Fruit fly (Drosophila melanogaster) whole organism, embryonic: ENCODE results near the gene WRNexo.

ENCODE experiments used
- Bteb2 ChIP-seq: fragments of 200-800 bp; sonication (Bioruptor generic); optimal IDR thresholded peaks from 2 replicates; lab custom pipeline; 2016; ENCODE audit warnings: missing biosample characterization, missing genetic modification characterization
- CG10267 ChIP-seq: fragments of 200-800 bp; sonication (Bioruptor generic); optimal IDR thresholded peaks from 2 replicates; lab custom pipeline; 2018; ENCODE audit warnings: missing biosample characterization, mild to moderate bottlenecking, missing genetic modification characterization, moderate library complexity
- CG10565 ChIP-seq: fragments of 200-800 bp; sonication (Bioruptor generic); optimal IDR thresholded peaks from 3 replicates; lab custom pipeline; 2016; ENCODE audit warnings: missing biosample characterization, mild to moderate bottlenecking, missing genetic modification characterization
- CG11093 ChIP-seq: fragments of 200-800 bp; sonication (Bioruptor generic); IDR thresholded peaks from 3 replicates; pipeline ENCODE4 v1.3.6; 2022; ENCODE audit warnings: missing biosample characterization, missing genetic modification characterization
- CG12236 ChIP-seq: fragments of 200-800 bp; sonication (Bioruptor generic); optimal IDR thresholded peaks from 2 replicates; lab custom pipeline; 2016; ENCODE audit warnings: missing biosample characterization, missing genetic modification characterization
- CG12299 ChIP-seq: fragments of 200-800 bp; sonication (Bioruptor generic); optimal IDR thresholded peaks from 2 replicates; lab custom pipeline; 2018; ENCODE audit warnings: missing biosample characterization, mild to moderate bottlenecking, missing genetic modification characterization
- CG14710 ChIP-seq: fragments of 200-800 bp; sonication (Bioruptor generic); optimal IDR thresholded peaks from 3 replicates; lab custom pipeline; 2019; ENCODE audit warnings: missing biosample characterization, mild to moderate bottlenecking, missing genetic modification characterization, moderate library complexity
- CG15011 ChIP-seq: fragments of 200-800 bp; sonication (Bioruptor generic); optimal IDR thresholded peaks from 3 replicates; lab custom pipeline; 2018; ENCODE audit warnings: missing biosample characterization, mild to moderate bottlenecking, missing genetic modification characterization
- CG17912 ChIP-seq: fragments of 200-800 bp; sonication (Bioruptor generic); optimal IDR thresholded peaks from 2 replicates; lab custom pipeline; 2018; ENCODE audit warnings: missing biosample characterization, mild to moderate bottlenecking, missing genetic modification characterization
- CG2202 ChIP-seq: fragments of 200-800 bp; sonication (Bioruptor generic); optimal IDR thresholded peaks from 2 replicates; lab custom pipeline; 2018; ENCODE audit warnings: missing biosample characterization, mild to moderate bottlenecking, missing genetic modification characterization
- CG2678 ChIP-seq: fragments of 200-800 bp; sonication (Bioruptor generic); optimal IDR thresholded peaks from 3 replicates; lab custom pipeline; 2019; ENCODE audit warnings: missing biosample characterization, mild to moderate bottlenecking, missing genetic modification characterization, moderate library complexity
- CG3065 ChIP-seq: fragments of 200-800 bp; sonication (Bioruptor generic); optimal IDR thresholded peaks from 2 replicates; lab custom pipeline; 2016; ENCODE audit warnings: missing biosample characterization, missing genetic modification characterization
- CG4854 ChIP-seq: fragments of 200-800 bp; sonication (Bioruptor generic); optimal IDR thresholded peaks from 2 replicates; lab custom pipeline; 2016; ENCODE audit warnings: missing biosample characterization, missing genetic modification characterization, inconsistent platforms
- CG5180 ChIP-seq: fragments of 200-800 bp; sonication (Bioruptor generic); optimal IDR thresholded peaks from 3 replicates; lab custom pipeline; 2017; ENCODE audit warnings: missing biosample characterization, missing genetic modification characterization, mild to moderate bottlenecking, moderate library complexity, missing genetic modification reagents
- CG6254 ChIP-seq: fragments of 200-800 bp; sonication (Bioruptor generic); optimal IDR thresholded peaks from 3 replicates; lab custom pipeline; 2017; ENCODE audit warnings: mild to moderate bottlenecking, missing biosample characterization, missing genetic modification reagents, missing genetic modification characterization
- CG6654 ChIP-seq: fragments of 200-800 bp; sonication (Bioruptor generic); optimal IDR thresholded peaks from 2 replicates; lab custom pipeline; 2017; ENCODE audit warnings: missing biosample characterization, mild to moderate bottlenecking, missing genetic modification characterization
- CG6689 ChIP-seq: fragments of 200-800 bp; sonication (Bioruptor generic); IDR thresholded peaks from 2 replicates; pipeline ENCODE4 v1.3.6; 2022; ENCODE audit warnings: missing biosample characterization, missing genetic modification characterization
- CG6854 ChIP-seq: fragments of 200-800 bp; sonication (Bioruptor generic); optimal IDR thresholded peaks from 3 replicates; lab custom pipeline; 2017; ENCODE audit warnings: missing biosample characterization, mild to moderate bottlenecking, missing genetic modification characterization
- CG7786 ChIP-seq: fragments of 200-800 bp; sonication (Bioruptor generic); optimal IDR thresholded peaks from 2 replicates; lab custom pipeline; 2016; ENCODE audit warnings: missing biosample characterization, missing genetic modification characterization
- CG7987 ChIP-seq: fragments of 200-800 bp; sonication (Bioruptor generic); optimal IDR thresholded peaks from 2 replicates; lab custom pipeline; 2018; ENCODE audit warnings: missing biosample characterization, mild to moderate bottlenecking, missing genetic modification characterization, moderate library complexity
- CG9817 ChIP-seq: fragments of 200-800 bp; sonication (Bioruptor generic); optimal IDR thresholded peaks from 2 replicates; lab custom pipeline; 2018; ENCODE audit warnings: missing biosample characterization, mild to moderate bottlenecking, missing genetic modification characterization, moderate library complexity
- Camta ChIP-seq: fragments of 200-800 bp; sonication (Bioruptor generic); optimal IDR thresholded peaks from 2 replicates; lab custom pipeline; 2016; ENCODE audit warnings: missing biosample characterization, missing genetic modification characterization
- Chrac-16 ChIP-seq: fragments of 200-800 bp; sonication (Bioruptor generic); optimal IDR thresholded peaks from 3 replicates; lab custom pipeline; 2016; ENCODE audit warnings: missing biosample characterization, missing genetic modification characterization
- ERR ChIP-seq: fragments of 200-800 bp; sonication (Bioruptor generic); optimal IDR thresholded peaks from 2 replicates; lab custom pipeline; 2016; ENCODE audit warnings: missing biosample characterization, missing genetic modification characterization
- H15 ChIP-seq: fragments of 200-800 bp; sonication (Bioruptor generic); IDR thresholded peaks from 3 replicates; pipeline ENCODE4 v1.3.6; 2022; ENCODE audit warnings: missing biosample characterization, missing genetic modification characterization
- H2.0 ChIP-seq: fragments of 200-800 bp; sonication (Bioruptor generic); IDR thresholded peaks from 2 replicates; pipeline ENCODE4 v1.3.6; 2022; ENCODE audit warnings: missing biosample characterization, missing genetic modification characterization
- Mes4 ChIP-seq: fragments of 200-800 bp; sonication (Bioruptor generic); optimal IDR thresholded peaks from 2 replicates; lab custom pipeline; 2016; ENCODE audit warnings: missing biosample characterization, missing genetic modification characterization
- Mrtf ChIP-seq: fragments of 200-800 bp; sonication (Bioruptor generic); IDR thresholded peaks from 3 replicates; pipeline ENCODE4 v1.3.6; 2022; ENCODE audit warnings: missing biosample characterization, missing genetic modification characterization
- NC2α ChIP-seq: fragments of 200-800 bp; sonication (Bioruptor generic); optimal IDR thresholded peaks from 2 replicates; lab custom pipeline; 2016; ENCODE audit warnings: missing biosample characterization, missing genetic modification characterization
- Nf-YC ChIP-seq: fragments of 200-800 bp; optimal IDR thresholded peaks from 3 replicates; lab custom pipeline; 2019; ENCODE audit warnings: missing biosample characterization, mild to moderate bottlenecking, missing genetic modification characterization, moderate library complexity
- Ravus ChIP-seq: fragments of 200-800 bp; sonication (Bioruptor generic); IDR thresholded peaks from 2 replicates; pipeline ENCODE4 v1.3.6; 2022; ENCODE audit warnings: missing biosample characterization, missing genetic modification characterization
- ap ChIP-seq: fragments of 200-800 bp; sonication (Bioruptor generic); IDR thresholded peaks from 2 replicates; pipeline ENCODE4 v1.3.6; 2022; ENCODE audit warnings: missing biosample characterization, missing genetic modification characterization
- bigmax ChIP-seq: fragments of 200-800 bp; sonication (Bioruptor generic); optimal IDR thresholded peaks from 2 replicates; lab custom pipeline; 2018; ENCODE audit warnings: missing biosample characterization, mild to moderate bottlenecking, missing genetic modification characterization
- bsh ChIP-seq, 2 experiments: fragments of 200-800 bp; sonication (Bioruptor generic); optimal IDR thresholded peaks; 2 replicates each; lab custom pipeline; 2017 to 2018; ENCODE audit warnings: mild to moderate bottlenecking in 2 of 2, missing biosample characterization in 2 of 2, missing genetic modification characterization in 2 of 2, moderate library complexity in 1 of 2
- caup ChIP-seq: fragments of 200-800 bp; sonication (Bioruptor generic); optimal IDR thresholded peaks from 3 replicates; lab custom pipeline; 2017; ENCODE audit warnings: missing biosample characterization, mild to moderate bottlenecking, missing genetic modification characterization, moderate library complexity; ENCODE audit not compliant: severe bottlenecking
- dan ChIP-seq: fragments of 200-800 bp; sonication (Bioruptor generic); IDR thresholded peaks from 2 replicates; pipeline ENCODE4 v1.3.6; 2022; ENCODE audit warnings: missing biosample characterization, missing genetic modification characterization
- dmrt11E ChIP-seq: fragments of 200-800 bp; sonication (Bioruptor generic); optimal IDR thresholded peaks from 3 replicates; lab custom pipeline; 2018; ENCODE audit warnings: missing biosample characterization, mild to moderate bottlenecking, missing genetic modification characterization, moderate library complexity
- ems ChIP-seq: fragments of 200-800 bp; sonication (Bioruptor generic); optimal IDR thresholded peaks from 3 replicates; lab custom pipeline; 2016; ENCODE audit warnings: missing biosample characterization, missing genetic modification characterization
- en ChIP-seq: fragments of 200-800 bp; sonication (Bioruptor generic); optimal IDR thresholded peaks from 2 replicates; lab custom pipeline; 2016; ENCODE audit warnings: missing biosample characterization, missing genetic modification characterization
- eyg ChIP-seq: fragments of 200-800 bp; sonication (Bioruptor generic); optimal IDR thresholded peaks from 3 replicates; lab custom pipeline; 2016; ENCODE audit warnings: missing biosample characterization, missing genetic modification characterization
- fd3F ChIP-seq: fragments of 200-800 bp; sonication (Bioruptor generic); optimal IDR thresholded peaks from 2 replicates; lab custom pipeline; 2018; ENCODE audit warnings: missing biosample characterization, mild to moderate bottlenecking, missing genetic modification characterization, moderate library complexity
- gcm ChIP-seq: fragments of 200-800 bp; sonication (Bioruptor generic); optimal IDR thresholded peaks from 2 replicates; lab custom pipeline; 2019; ENCODE audit warnings: missing biosample characterization, mild to moderate bottlenecking, missing genetic modification characterization, moderate library complexity
- gro ChIP-seq: fragments of 200-800 bp; sonication (Bioruptor generic); optimal IDR thresholded peaks from 2 replicates; lab custom pipeline; 2016; ENCODE audit warnings: missing biosample characterization, missing genetic modification characterization
- p53 ChIP-seq: fragments of 200-800 bp; sonication (Bioruptor generic); optimal IDR thresholded peaks from 2 replicates; lab custom pipeline; 2016; ENCODE audit warnings: missing biosample characterization, missing genetic modification characterization
- pnt ChIP-seq: fragments of 200-800 bp; sonication (Bioruptor generic); optimal IDR thresholded peaks from 3 replicates; lab custom pipeline; 2016; ENCODE audit warnings: missing biosample characterization, missing genetic modification characterization
- pzg ChIP-seq: fragments of 200-800 bp; sonication (Bioruptor generic); optimal IDR thresholded peaks from 3 replicates; lab custom pipeline; 2018; ENCODE audit warnings: missing biosample characterization, mild to moderate bottlenecking, missing genetic modification characterization, moderate library complexity
- scrt ChIP-seq: fragments of 200-800 bp; sonication (Bioruptor generic); optimal IDR thresholded peaks from 2 replicates; lab custom pipeline; 2018; ENCODE audit warnings: missing biosample characterization, mild to moderate bottlenecking, missing genetic modification characterization, moderate library complexity
- sim ChIP-seq: fragments of 200-800 bp; sonication (Bioruptor generic); IDR thresholded peaks from 2 replicates; pipeline ENCODE4 v1.3.6; 2022; ENCODE audit warnings: missing biosample characterization, missing genetic modification characterization
- tgo ChIP-seq: fragments of 200-800 bp; sonication (Bioruptor generic); IDR thresholded peaks from 3 replicates; pipeline ENCODE4 v1.3.6; 2022; ENCODE audit warnings: missing biosample characterization, missing genetic modification characterization

WRNexo gene

DNA sequence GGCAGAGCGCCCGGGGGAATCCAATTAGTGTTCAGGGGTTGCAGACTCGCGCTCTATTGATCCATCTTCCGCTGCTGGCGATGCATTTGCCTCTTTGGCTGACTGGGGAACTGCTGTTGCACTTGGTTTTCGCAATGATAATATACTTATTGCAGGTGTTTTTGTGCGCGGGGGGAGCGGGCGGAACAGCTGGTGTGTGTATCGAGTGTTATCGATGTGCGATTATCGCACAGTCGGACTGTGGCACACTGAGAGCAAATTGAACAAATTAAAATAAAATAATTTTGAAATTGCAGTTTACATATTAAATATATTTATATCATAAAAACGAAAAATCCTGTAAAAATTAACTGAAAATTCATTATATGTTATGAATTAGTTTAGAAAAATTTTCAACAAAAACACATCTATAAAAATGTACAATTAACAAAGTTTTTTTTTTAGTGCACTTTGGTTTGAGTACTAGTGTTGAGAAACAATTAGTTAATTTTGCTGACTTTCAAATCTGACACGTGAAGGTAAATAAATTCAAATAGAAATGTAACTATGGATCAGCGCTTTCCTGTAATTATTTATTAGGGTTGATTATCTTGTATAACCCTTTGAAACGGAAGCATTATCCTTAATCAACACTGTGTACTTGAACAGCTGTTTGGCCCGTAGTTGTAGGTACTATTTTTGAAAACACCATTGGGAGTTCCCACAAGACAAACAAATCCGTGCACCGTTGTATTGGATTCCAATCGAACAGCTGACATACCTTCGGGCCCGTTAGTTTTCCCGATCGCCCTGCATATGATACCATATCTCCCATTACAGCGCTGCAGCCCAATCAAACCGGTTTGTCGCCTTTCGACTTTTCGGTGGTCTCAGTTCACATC, 36.8 kb upstream of the WRNexo start, which contains the start of the genes Wdr37 and koko (continued):
- TF ChIP-seq ap (GFP tag; lab: Robert Waterston, UW) (peak; percentile 98), CG7786 (GFP tag; lab: Kevin White, UChicago) (peak; percentile 79), CG3065 (GFP tag; lab: Kevin White, UChicago) (peak; percentile 90), eyg (peak; percentile 58), CG10565 (GFP tag; lab: Kevin White, UChicago) (peak; percentile 56), H2.0 (peak; percentile 96), CG6689 (GFP tag; lab: Robert Waterston, UW) (peak; percentile 99), dmrt11E (tag; lab: Kevin White, UChicago) (peak; percentile 98), Nf-YC (tag; lab: Kevin White, UChicago) (peak; percentile 89), CG17912 (GFP tag; lab: Kevin White, UChicago) (peak; percentile 48), Mes4 (peak; percentile 58), sim (GFP tag; lab: Robert Waterston, UW) (peak; percentile 96), CG15011 (GFP tag; lab: Kevin White, UChicago) (peak; percentile 92), H15 (peak; percentile 94), p53 (GFP tag; lab: Kevin White, UChicago) (peak; percentile 46), pzg (peak; percentile 46), Bteb2 (GFP tag; lab: Kevin White, UChicago) (peak; percentile 70), CG7987 (GFP tag; lab: Kevin White, UChicago) (peak; percentile 61), scrt (GFP tag; lab: Kevin White, UChicago) (peak; percentile 83), CG6654 (GFP tag; lab: Kevin White, UChicago) (peak; percentile 76), tgo (GFP tag; lab: Robert Waterston, UW) (peak; percentile 100), caup (GFP tag; lab: Kevin White, UChicago) (peak; percentile 94), Ravus (GFP tag; lab: Robert Waterston, UW) (peak; percentile 94), CG6254 (GFP tag; lab: Kevin White, UChicago) (peak; percentile 96), NC2α (GFP tag; lab: Kevin White, UChicago) (peak; percentile 52), en (GFP tag; lab: Kevin White, UChicago) (peak; percentile 40), CG4854 (peak; percentile 66), gcm (peak; percentile 98), CG5180 (GFP tag; lab: Kevin White, UChicago) (peak; percentile 52), Camta (GFP tag; lab: Kevin White, UChicago) (peak; percentile 81), CG12236 (GFP tag; lab: Kevin White, UChicago) (peak; percentile 59), CG9817 (tag; lab: Kevin White, UChicago) (peak; percentile 96), CG11093 (GFP tag; lab: Robert Waterston, UW) (peak; percentile 95), ems (peak; percentile 67), bsh (GFP tag; optimal IDR thresholded peaks at IDR 0.05; lab: Kevin White, UChicago) (peak; percentile 37 to 98), bigmax (GFP tag; lab: Kevin White, UChicago) (no peak), CG6854 (GFP tag; lab: Kevin White, UChicago) (peak; percentile 87), pnt (GFP tag; lab: Kevin White, UChicago) (peak; percentile 69), CG2202 (tag; lab: Kevin White, UChicago) (peak; percentile 91), fd3F (GFP tag; lab: Kevin White, UChicago) (peak; percentile 95), Mrtf (GFP tag; lab: Robert Waterston, UW) (peak; percentile 94), gro (peak; percentile 49), CG2678 (peak; percentile 98), CG14710 (tag; lab: Kevin White, UChicago) (peak; percentile 98), CG10267 (tag; lab: Kevin White, UChicago) (peak; percentile 99), CG12299 (tag; lab: Kevin White, UChicago) (peak; percentile 94), Chrac-16 (GFP tag; lab: Kevin White, UChicago) (peak; percentile 97), dan (peak; percentile 91), ERR (GFP tag; lab: Kevin White, UChicago) (peak; percentile 28)
